Worm (Caenorhabditis elegans) whole organism, dauer: Measurements from ENCODE around the gene swt-2.

ENCODE experiments used
- unc-62 ChIP-seq: sonication (generic microtip); optimal IDR thresholded peaks from 2 replicates; lab custom pipeline; 2017; ENCODE audit warnings: missing biosample characterization, missing genetic modification reagents, missing genetic modification characterization

swt-2 gene

ce11 chrV:7562947-7563346 is 33.0 kb downstream of the swt-2 start, which contains the start of gene F19F10.1:
Gene F19F10.1, plus strand, starts transcription at chrV:7563247.
- no peak for TF ChIP-seq unc-62 (GFP tag; lab: Kevin White, UChicago)

- TF ChIP-seq unc-62 (GFP tag; lab: Kevin White, UChicago): no peak
Observed at ce11 chrV:7570290-7570689, 40.4 kb downstream of the swt-2 start, which contains the start of gene clec-212. Gene clec-212, minus strand, starts transcription at chrV:7570390.

- TF ChIP-seq unc-62 (GFP tag; lab: Kevin White, UChicago): no peak
Observed at ce11 chrV:7570955-7571354, 41.0 kb downstream of the swt-2 start, which contains the start of gene F19F10.14. Gene F19F10.14, minus strand, starts transcription at chrV:7571055.

ce11 chrV:7575563-7575962 is 45.6 kb downstream of the swt-2 start, which contains the start of the genes snu-66 and ints-9:
Gene snu-66, minus strand, starts transcription at chrV:7575670.
Gene ints-9, plus strand, starts transcription at chrV:7575802.
- no peak for TF ChIP-seq unc-62 (GFP tag; lab: Kevin White, UChicago)

ce11 chrV:7580378-7580777 is 50.4 kb downstream of the swt-2 start, which contains the start of gene ets-6:
Gene ets-6, minus strand, starts transcription at chrV:7580546.
- TF ChIP-seq unc-62 (GFP tag; lab: Kevin White, UChicago): no peak
